Worm (Caenorhabditis elegans) whole organism, L4 larva: ENCODE measurements around the gene T28A8.5.
A peak's percentile ranks its signal among the peaks of the same experiment; 100 is the strongest.

Experiments
- D1046.2 ChIP-seq: fragments of 200-800 bp; sonication (Bioruptor generic); IDR thresholded peaks from 2 replicates; pipeline ENCODE4 v1.3.6; 2022; ENCODE audit warnings: missing genetic modification characterization, missing compliant biosample characterization
- F10B5.3 ChIP-seq: sonication (generic microtip); optimal IDR thresholded peaks from 2 replicates; lab custom pipeline; 2016; ENCODE audit warnings: mild to moderate bottlenecking, missing genetic modification characterization, missing compliant biosample characterization
- F44E2.7 ChIP-seq: fragments of 200-800 bp; sonication (Bioruptor generic); IDR thresholded peaks from 2 replicates; pipeline ENCODE4 v2.1.2; 2022; ENCODE audit warnings: missing genetic modification characterization, missing compliant biosample characterization
- R02D3.7 ChIP-seq: fragments of 150-350 bp; sonication (generic microtip); optimal IDR thresholded peaks from 3 replicates; lab custom pipeline; 2014; ENCODE audit warnings: missing biosample characterization, missing genetic modification characterization
- T26A8.4 ChIP-seq: fragments of 200-800 bp; sonication (Bioruptor generic); IDR thresholded peaks from 2 replicates; pipeline ENCODE4 v1.3.6; 2022; ENCODE audit warnings: missing genetic modification characterization, missing compliant biosample characterization
- Y5F2A.4 ChIP-seq: fragments of 200-800 bp; sonication (Bioruptor generic); optimal IDR thresholded peaks from 2 replicates; lab custom pipeline; 2018; ENCODE audit warnings: mild to moderate bottlenecking, missing genetic modification characterization, missing compliant biosample characterization
- ZK546.5 ChIP-seq, 2 experiments: sonication (generic microtip); optimal IDR thresholded peaks; 2 replicates each; lab custom pipeline; 2017; ENCODE audit warnings: missing biosample characterization in 2 of 2, missing genetic modification characterization in 2 of 2
- aha-1 ChIP-seq: fragments of 150-350 bp; peaks from one replicate; lab custom pipeline; 2014; ENCODE audit warnings: missing biosample characterization, missing genetic modification characterization
- ama-1 ChIP-seq: fragments of 150-350 bp; optimal IDR thresholded peaks from 2 replicates; lab custom pipeline; 2014; ENCODE audit warnings: inconsistent platforms, mixed read lengths
- attf-4 ChIP-seq: sonication (generic microtip); optimal IDR thresholded peaks from 3 replicates; lab custom pipeline; 2017; ENCODE audit warnings: missing biosample characterization, missing genetic modification characterization
- ceh-20 ChIP-seq: fragments of 200-800 bp; sonication (Bioruptor generic); IDR thresholded peaks from 2 replicates; pipeline ENCODE4 v1.3.6; 2022; ENCODE audit warnings: missing genetic modification reagents, missing genetic modification characterization, missing compliant biosample characterization
- ceh-44 ChIP-seq: fragments of 200-800 bp; sonication (Bioruptor generic); IDR thresholded peaks from 2 replicates; pipeline ENCODE4 v1.3.6; 2022; ENCODE audit warnings: missing genetic modification reagents, missing genetic modification characterization, missing compliant biosample characterization
- ctbp-1 ChIP-seq: fragments of 200-800 bp; sonication (Bioruptor generic); IDR thresholded peaks from 2 replicates; pipeline ENCODE4 v1.3.6; 2022; ENCODE audit warnings: missing genetic modification reagents, missing genetic modification characterization, missing compliant biosample characterization
- daf-12 ChIP-seq: fragments of 150-350 bp; optimal IDR thresholded peaks from 2 replicates; lab custom pipeline; 2014; ENCODE audit warnings: missing biosample characterization, missing genetic modification reagents, missing genetic modification characterization
- daf-16 ChIP-seq, 3 experiments: sonication (generic microtip); optimal IDR thresholded peaks; 2 replicates each; lab custom pipeline; 2016 to 2017; ENCODE audit warnings: missing genetic modification characterization in 3 of 3, missing genetic modification reagents in 3 of 3, mild to moderate bottlenecking in 2 of 3, missing compliant biosample characterization in 2 of 3, missing biosample characterization in 1 of 3, moderate library complexity in 1 of 3
- dmd-6 ChIP-seq: fragments of 200-800 bp; sonication (Bioruptor generic); IDR thresholded peaks from 2 replicates; pipeline ENCODE4 v1.3.6; 2022; ENCODE audit warnings: missing genetic modification reagents, missing genetic modification characterization, missing compliant biosample characterization
- duxl-1 ChIP-seq: sonication (generic microtip); optimal IDR thresholded peaks from 2 replicates; lab custom pipeline; 2016; ENCODE audit warnings: mild to moderate bottlenecking, missing genetic modification characterization, moderate library complexity, missing compliant biosample characterization; ENCODE audit not compliant: poor library complexity
- egl-27 ChIP-seq: sonication (generic microtip); optimal IDR thresholded peaks from 3 replicates; lab custom pipeline; 2017; ENCODE audit warnings: missing biosample characterization, missing genetic modification reagents, missing genetic modification characterization
- egl-43 ChIP-seq: fragments of 200-800 bp; sonication (Bioruptor generic); IDR thresholded peaks from 2 replicates; pipeline ENCODE4 v1.3.6; 2022; ENCODE audit warnings: missing genetic modification reagents, missing genetic modification characterization, missing compliant biosample characterization
- fkh-10 ChIP-seq: fragments of 150-350 bp; optimal IDR thresholded peaks from 2 replicates; lab custom pipeline; 2014; ENCODE audit warnings: missing biosample characterization, missing genetic modification reagents, missing genetic modification characterization
- fos-1 ChIP-seq: fragments of 150-350 bp; optimal IDR thresholded peaks from 2 replicates; lab custom pipeline; 2014; ENCODE audit warnings: missing biosample characterization, missing genetic modification characterization
- gei-8 ChIP-seq: fragments of 200-800 bp; sonication (Bioruptor generic); optimal IDR thresholded peaks from 2 replicates; lab custom pipeline; 2018; ENCODE audit warnings: mild to moderate bottlenecking, missing genetic modification characterization, missing compliant biosample characterization
- hlh-11 ChIP-seq: fragments of 200-800 bp; sonication (Bioruptor generic); optimal IDR thresholded peaks from 2 replicates; lab custom pipeline; 2018; ENCODE audit warnings: mild to moderate bottlenecking, missing genetic modification characterization, missing compliant biosample characterization
- hlh-30 ChIP-seq: sonication (generic microtip); optimal IDR thresholded peaks from 2 replicates; lab custom pipeline; 2017; ENCODE audit warnings: antibody characterized with exemption, mild to moderate bottlenecking, missing genetic modification characterization, missing compliant biosample characterization; ENCODE audit not compliant: insufficient read depth
- hmg-1.1 ChIP-seq: fragments of 200-800 bp; sonication (Bioruptor generic); IDR thresholded peaks from 2 replicates; pipeline ENCODE4 v1.3.6; 2022; ENCODE audit warnings: missing genetic modification reagents, missing genetic modification characterization, missing compliant biosample characterization
- lim-7 ChIP-seq: fragments of 200-800 bp; sonication (Bioruptor generic); IDR thresholded peaks from 2 replicates; pipeline ENCODE4 v1.3.6; 2022; ENCODE audit warnings: missing genetic modification characterization, missing compliant biosample characterization
- lin-29 ChIP-seq: fragments of 200-800 bp; sonication (Bioruptor generic); IDR thresholded peaks from 2 replicates; pipeline ENCODE4 v1.3.6; 2022; ENCODE audit warnings: missing genetic modification reagents, missing genetic modification characterization, missing compliant biosample characterization
- lin-38 ChIP-seq: fragments of 200-800 bp; sonication (Bioruptor generic); IDR thresholded peaks from 2 replicates; pipeline ENCODE4 v1.3.6; 2022; ENCODE audit warnings: missing genetic modification reagents, missing genetic modification characterization, missing compliant biosample characterization
- lir-3 ChIP-seq: sonication (generic microtip); optimal IDR thresholded peaks from 2 replicates; lab custom pipeline; 2016; ENCODE audit warnings: mild to moderate bottlenecking, missing genetic modification characterization, missing compliant biosample characterization
- mdl-1 ChIP-seq, 2 experiments: fragments of 150-350 bp in 1 of 2; sonication (generic microtip) in 1 of 2; optimal IDR thresholded peaks; 2 replicates each; lab custom pipeline; 2014 to 2017; ENCODE audit warnings: missing biosample characterization in 2 of 2, missing genetic modification characterization in 2 of 2
- mes-2 ChIP-seq: sonication (generic microtip); optimal IDR thresholded peaks from 2 replicates; lab custom pipeline; 2016; ENCODE audit warnings: missing genotype, mild to moderate bottlenecking, missing genetic modification characterization, missing compliant biosample characterization; ENCODE audit not compliant: poor library complexity, severe bottlenecking
- mxl-3 ChIP-seq: fragments of 200-800 bp; sonication (Bioruptor generic); optimal IDR thresholded peaks from 2 replicates; lab custom pipeline; 2018; ENCODE audit warnings: mild to moderate bottlenecking, missing genetic modification characterization, missing compliant biosample characterization
- nhr-10 ChIP-seq: fragments of 150-350 bp; optimal IDR thresholded peaks from 2 replicates; lab custom pipeline; 2014; ENCODE audit warnings: missing biosample characterization, missing genetic modification characterization
- nhr-11 ChIP-seq: fragments of 150-350 bp; optimal IDR thresholded peaks from 2 replicates; lab custom pipeline; 2014; ENCODE audit warnings: missing biosample characterization, missing genetic modification characterization
- nhr-111 ChIP-seq: fragments of 200-800 bp; sonication (Bioruptor generic); optimal IDR thresholded peaks from 2 replicates; lab custom pipeline; 2018; ENCODE audit warnings: mild to moderate bottlenecking, missing genetic modification characterization, missing compliant biosample characterization
- nhr-25 ChIP-seq: sonication (generic microtip); optimal IDR thresholded peaks from 2 replicates; lab custom pipeline; 2017; ENCODE audit warnings: missing genetic modification characterization, mild to moderate bottlenecking, missing compliant biosample characterization, antibody characterized with exemption, moderate library complexity, borderline replicate concordance; ENCODE audit not compliant: insufficient read depth
- nhr-28 ChIP-seq: fragments of 150-350 bp; optimal IDR thresholded peaks from 2 replicates; lab custom pipeline; 2014; ENCODE audit warnings: missing biosample characterization, missing genetic modification characterization
- nhr-41 ChIP-seq: fragments of 200-800 bp; sonication (Bioruptor generic); IDR thresholded peaks from 2 replicates; pipeline ENCODE4 v1.3.6; 2022; ENCODE audit warnings: missing genetic modification reagents, missing genetic modification characterization, missing compliant biosample characterization
- nhr-42 ChIP-seq: fragments of 200-800 bp; sonication (Bioruptor generic); IDR thresholded peaks from 2 replicates; pipeline ENCODE4 v1.3.6; 2022; ENCODE audit warnings: missing genetic modification characterization, missing compliant biosample characterization
- nhr-6 ChIP-seq: fragments of 150-350 bp; optimal IDR thresholded peaks from 2 replicates; lab custom pipeline; 2014; ENCODE audit warnings: missing biosample characterization, missing genetic modification characterization
- nhr-77 ChIP-seq: fragments of 150-350 bp; optimal IDR thresholded peaks from 2 replicates; lab custom pipeline; 2014; ENCODE audit warnings: missing biosample characterization, missing genetic modification characterization
- pqm-1 ChIP-seq: sonication (generic microtip); optimal IDR thresholded peaks from 2 replicates; lab custom pipeline; 2017; ENCODE audit warnings: missing biosample characterization, missing genetic modification characterization
- saeg-2 ChIP-seq: fragments of 200-800 bp; sonication (Bioruptor generic); IDR thresholded peaks from 2 replicates; pipeline ENCODE4 v1.3.6; 2022; ENCODE audit warnings: missing genetic modification reagents, missing genetic modification characterization, missing compliant biosample characterization
- sdz-12 ChIP-seq: fragments of 200-800 bp; sonication (Bioruptor generic); optimal IDR thresholded peaks from 2 replicates; lab custom pipeline; 2018; ENCODE audit warnings: mild to moderate bottlenecking, missing genetic modification characterization, missing compliant biosample characterization
- spr-1 ChIP-seq: sonication (generic microtip); optimal IDR thresholded peaks from 2 replicates; lab custom pipeline; 2016; ENCODE audit warnings: mild to moderate bottlenecking, missing genetic modification characterization, missing compliant biosample characterization
- spr-3 ChIP-seq: fragments of 200-800 bp; sonication (Bioruptor generic); optimal IDR thresholded peaks from 2 replicates; lab custom pipeline; 2018; ENCODE audit warnings: mild to moderate bottlenecking, missing genetic modification characterization, missing compliant biosample characterization
- unc-130 ChIP-seq: sonication (generic microtip); optimal IDR thresholded peaks from 2 replicates; lab custom pipeline; 2016; ENCODE audit warnings: missing genetic modification reagents, missing genetic modification characterization, missing compliant biosample characterization
- unc-39 ChIP-seq: sonication (generic microtip); optimal IDR thresholded peaks from 2 replicates; lab custom pipeline; 2017; ENCODE audit warnings: missing biosample characterization, missing genetic modification characterization
- zag-1 ChIP-seq: fragments of 150-350 bp; optimal IDR thresholded peaks from 2 replicates; lab custom pipeline; 2014; ENCODE audit warnings: missing biosample characterization, missing genetic modification characterization
- zfp-2 ChIP-seq: sonication (generic microtip); optimal IDR thresholded peaks from 2 replicates; lab custom pipeline; 2016; ENCODE audit warnings: mild to moderate bottlenecking, missing genetic modification characterization, missing compliant biosample characterization
- zfp-3 ChIP-seq: fragments of 200-800 bp; sonication (Bioruptor generic); conservative IDR thresholded peaks from 2 replicates; pipeline ENCODE4 v1.3.6; 2022; ENCODE audit warnings: missing genetic modification reagents, missing genetic modification characterization, missing compliant biosample characterization
- zip-2 ChIP-seq: fragments of 150-350 bp; optimal IDR thresholded peaks from 2 replicates; lab custom pipeline; 2014; ENCODE audit warnings: missing biosample characterization, missing genetic modification characterization

The T28A8.5 gene

ce11 chrIII:13530017-13530416, 28.6 kb downstream of the T28A8.5 start (continued):
- no peak for TF ChIP-seq fos-1 (tag; lab: Kevin White, UChicago)
- no peak for TF ChIP-seq aha-1
- no peak for TF ChIP-seq ZK546.5 (tag; optimal IDR thresholded peaks at IDR 0.05; lab: Kevin White, UChicago)
- TF ChIP-seq nhr-77: no peak
- no peak for TF ChIP-seq D1046.2 (GFP tag; lab: Robert Waterston, UW)
- no peak for TF ChIP-seq sdz-12 (GFP tag; lab: Kevin White, UChicago)
- peak; percentile 95 for TF ChIP-seq lin-38 (GFP tag; lab: Robert Waterston, UW)
- no peak for TF ChIP-seq fkh-10 (GFP tag; lab: Kevin White, UChicago)
- TF ChIP-seq dmd-6 (GFP tag; lab: Robert Waterston, UW): no peak
- TF ChIP-seq zip-2: no peak
- TF ChIP-seq mxl-3 (GFP tag; lab: Kevin White, UChicago): peak; percentile 18
- TF ChIP-seq ceh-44: no peak
- no peak for TF ChIP-seq T26A8.4 (GFP tag; lab: Robert Waterston, UW)
- no peak for TF ChIP-seq saeg-2
- no peak for TF ChIP-seq R02D3.7 (tag; lab: Kevin White, UChicago)
- TF ChIP-seq mes-2 (tag; lab: Kevin White, UChicago): peak; percentile 73
- TF ChIP-seq nhr-11 (tag; lab: Kevin White, UChicago): peak; percentile 43
- no peak for TF ChIP-seq mdl-1 (tag; optimal IDR thresholded peaks at IDR 0.05; lab: Kevin White, UChicago)
- TF ChIP-seq duxl-1: peak; percentile 10
- no peak for TF ChIP-seq ama-1 (lab: Kevin White, UChicago)
- TF ChIP-seq pqm-1 (tag; lab: Kevin White, UChicago): no peak
- no peak for TF ChIP-seq spr-1 (tag; lab: Kevin White, UChicago)
- peak; percentile 48 for TF ChIP-seq hlh-30
- TF ChIP-seq zfp-3 (GFP tag; lab: Robert Waterston, UW): no peak
- no peak for TF ChIP-seq F44E2.7 (GFP tag; lab: Robert Waterston, UW)
- TF ChIP-seq egl-27: no peak
- TF ChIP-seq Y5F2A.4 (GFP tag; lab: Kevin White, UChicago): no peak
- peak; percentile 21; the same call in 1 of the 2 replicates for TF ChIP-seq ceh-20 (GFP tag; lab: Robert Waterston, UW)
- peak; percentile 50 for TF ChIP-seq nhr-25 (tag; lab: Kevin White, UChicago)
- no peak for TF ChIP-seq unc-39
- peak; percentile 50; the same call in 1 of the 2 replicates for TF ChIP-seq egl-43 (GFP tag; lab: Robert Waterston, UW)
- no peak for TF ChIP-seq gei-8 (GFP tag; lab: Kevin White, UChicago)
- TF ChIP-seq nhr-28 (tag; lab: Kevin White, UChicago): peak; percentile 24
- peak; percentile 85 for TF ChIP-seq hmg-1.1 (GFP tag; lab: Robert Waterston, UW)
- TF ChIP-seq nhr-6 (tag; lab: Kevin White, UChicago): no peak
- no peak for TF ChIP-seq F10B5.3
- no peak for TF ChIP-seq zag-1 (tag; lab: Kevin White, UChicago)
- TF ChIP-seq daf-12 (tag; lab: Kevin White, UChicago): no peak
- TF ChIP-seq nhr-42: no peak
- peak; percentile 12 for TF ChIP-seq unc-130 (GFP tag; lab: Kevin White, UChicago)
- peak; percentile 38 for TF ChIP-seq hlh-11 (tag; lab: Kevin White, UChicago)
- no peak for TF ChIP-seq attf-4 (tag; lab: Kevin White, UChicago)
- no peak for TF ChIP-seq nhr-41
- no peak for TF ChIP-seq lir-3
- no peak for TF ChIP-seq nhr-111 (GFP tag; lab: Kevin White, UChicago)
- TF ChIP-seq ctbp-1 (GFP tag; lab: Robert Waterston, UW): no peak
- TF ChIP-seq zfp-2 (tag; lab: Kevin White, UChicago): no peak
- TF ChIP-seq nhr-10 (tag; lab: Kevin White, UChicago): no peak
- no peak for TF ChIP-seq spr-3
- no peak for TF ChIP-seq lim-7 (GFP tag; lab: Robert Waterston, UW)
- TF ChIP-seq daf-16 (GFP tag; optimal IDR thresholded peaks at IDR 0.05; lab: Kevin White, UChicago): no peak
- peak; percentile 27 for TF ChIP-seq daf-16 (tag; optimal IDR thresholded peaks at IDR 0.05; lab: Kevin White, UChicago)
- no peak for TF ChIP-seq lin-29 (GFP tag; lab: Robert Waterston, UW)
